Fruit fly (Drosophila melanogaster): Measurements from ENCODE around the gene CG4198.

The CG4198 gene

dm6 chrX:5286513-5286912 lies 26.5 kb upstream of the CG4198 start (continued):
- TF ChIP-seq CG4424 (GFP tag; optimal IDR thresholded peaks at IDR 0.05) = peak; percentile 36
- TF ChIP-seq CG15073 (GFP tag; optimal IDR thresholded peaks at IDR 0.05) = no peak
- no peak for TF ChIP-seq MTF-1 (GFP tag; optimal IDR thresholded peaks at IDR 0.05; ENCODE audit: borderline replicate concordance)
- TF ChIP-seq NK7.1 (GFP tag; optimal IDR thresholded peaks at IDR 0.05) = no peak
- no peak for TF ChIP-seq pan (optimal IDR thresholded peaks at IDR 0.05)
- peak in 1 of 2 experiments; percentile 18 for TF ChIP-seq pan (GFP tag; optimal IDR thresholded peaks at IDR 0.05 in 1 of 2, IDR thresholded peaks at IDR 0.05 in 1 of 2)
- TF ChIP-seq trem (tag; optimal IDR thresholded peaks at IDR 0.05) = no peak
- TF ChIP-seq Rx (GFP tag; IDR thresholded peaks at IDR 0.05) = no peak
- TF ChIP-seq CG10462 (GFP tag; optimal IDR thresholded peaks at IDR 0.05) = no peak
- TF ChIP-seq Bteb2 (GFP tag; optimal IDR thresholded peaks at IDR 0.05) = no peak
- TF ChIP-seq CG3726 (GFP tag; IDR thresholded peaks at IDR 0.05) = no peak
- TF ChIP-seq Dp (GFP tag; optimal IDR thresholded peaks at IDR 0.05) = no peak
- no peak for TF ChIP-seq CG13287 (GFP tag; IDR thresholded peaks at IDR 0.05; ENCODE audit: partially characterized antibody)
- 0 out of 2 replicates have a peak, but pooled peaks have one; percentile 16 for TF ChIP-seq lmd (GFP tag; IDR thresholded peaks at IDR 0.05)
- peak; percentile 8 for TF ChIP-seq CG15269 (tag; optimal IDR thresholded peaks at IDR 0.05)
- TF ChIP-seq croc (GFP tag; conservative IDR thresholded peaks at IDR 0.05) = no peak
- TF ChIP-seq CG7987 (GFP tag; optimal IDR thresholded peaks at IDR 0.05) = no peak
- no peak for TF ChIP-seq CG13775 (GFP tag; optimal IDR thresholded peaks at IDR 0.05)
- TF ChIP-seq Blimp-1 (GFP tag; optimal IDR thresholded peaks at IDR 0.05) = peak; percentile 4
- TF ChIP-seq CG9797 (GFP tag; optimal IDR thresholded peaks at IDR 0.05) = no peak
- TF ChIP-seq nmo (GFP tag; optimal IDR thresholded peaks at IDR 0.05) = no peak
- no peak for TF ChIP-seq D19A (tag; optimal IDR thresholded peaks at IDR 0.05)
- TF ChIP-seq salm (tag; optimal IDR thresholded peaks at IDR 0.05) = no peak
- TF ChIP-seq CG31441 (GFP tag; IDR thresholded peaks at IDR 0.05) = no peak
- TF ChIP-seq ATbp (GFP tag; optimal IDR thresholded peaks at IDR 0.05) = no peak
- TF ChIP-seq CG18764 (GFP tag; optimal IDR thresholded peaks at IDR 0.05) = no peak
- peak; percentile 31 for TF ChIP-seq Fer1 (GFP tag; optimal IDR thresholded peaks at IDR 0.05)
- TF ChIP-seq Meics (GFP tag; optimal IDR thresholded peaks at IDR 0.05) = no peak
- TF ChIP-seq D19B (GFP tag; optimal IDR thresholded peaks at IDR 0.05) = no peak
- TF ChIP-seq dysf (GFP tag; IDR thresholded peaks at IDR 0.05) = peak; percentile 40; the same call in 1 of the 3 replicates
- TF ChIP-seq zfh2 (GFP tag; optimal IDR thresholded peaks at IDR 0.05) = no peak
- no peak for TF ChIP-seq CG13424 (tag; optimal IDR thresholded peaks at IDR 0.05)
- TF ChIP-seq Neu2 (GFP tag; optimal IDR thresholded peaks at IDR 0.05; ENCODE audit: borderline replicate concordance) = no peak
- no peak for TF ChIP-seq CG18262 (tag; optimal IDR thresholded peaks at IDR 0.05)
- no peak for TF ChIP-seq disco-r (GFP tag; optimal IDR thresholded peaks at IDR 0.05)
- TF ChIP-seq sima (GFP tag; optimal IDR thresholded peaks at IDR 0.05) = no peak
- TF ChIP-seq Oli (tag; optimal IDR thresholded peaks at IDR 0.05) = no peak
- peak; percentile 15 for TF ChIP-seq grau (tag; optimal IDR thresholded peaks at IDR 0.05)
- TF ChIP-seq CG6689 (GFP tag; IDR thresholded peaks at IDR 0.05) = no peak
- no peak for TF ChIP-seq CG8089 (GFP tag; optimal IDR thresholded peaks at IDR 0.05)
- no peak for TF ChIP-seq CG14014 (GFP tag; IDR thresholded peaks at IDR 0.05)
- no peak for TF ChIP-seq CG11085 (GFP tag; IDR thresholded peaks at IDR 0.05)
- TF ChIP-seq CG13123 (GFP tag; optimal IDR thresholded peaks at IDR 0.05) = no peak
- no peak for TF ChIP-seq bsh (GFP tag; optimal IDR thresholded peaks at IDR 0.05)
- no peak for TF ChIP-seq bcd (GFP tag; optimal IDR thresholded peaks at IDR 0.05)
- no peak for TF ChIP-seq CG12219 (GFP tag; optimal IDR thresholded peaks at IDR 0.05)
- no peak for TF ChIP-seq CG7745 (tag; optimal IDR thresholded peaks at IDR 0.05)
- TF ChIP-seq CG6813 (GFP tag; optimal IDR thresholded peaks at IDR 0.05) = no peak
- no peak for TF ChIP-seq dimm (GFP tag; IDR thresholded peaks at IDR 0.05)
- 0 out of 2 replicates have a peak, but pooled peaks have one; percentile 12 for TF ChIP-seq Xrp1 (GFP tag; IDR thresholded peaks at IDR 0.05)
- TF ChIP-seq E2f1 (GFP tag; IDR thresholded peaks at IDR 0.05) = no peak; the same call in 1 of the 2 replicates
